Worm (Caenorhabditis elegans) whole organism, L3 larva: ENCODE measurements around the gene hum-2.
"Not testable (repeated sequence)": the region's sequence is repeated elsewhere in the genome, so short reads cannot be mapped to it uniquely, and the experiment has no call there.

Experiments used
- ZK546.5 ChIP-seq: sonication (generic microtip); optimal IDR thresholded peaks from 2 replicates; lab custom pipeline; 2017; ENCODE audit warnings: missing biosample characterization, missing genetic modification characterization
- ama-1 ChIP-seq: fragments of 150-350 bp; optimal IDR thresholded peaks from 2 replicates; lab custom pipeline; 2018
- ceh-16 ChIP-seq: sonication (generic microtip); optimal IDR thresholded peaks from 2 replicates; lab custom pipeline; 2017; ENCODE audit warnings: missing biosample characterization, missing genetic modification characterization
- ceh-28 ChIP-seq: fragments of 150-350 bp; optimal IDR thresholded peaks from 2 replicates; lab custom pipeline; 2014; ENCODE audit warnings: missing biosample characterization, missing genetic modification reagents, missing genetic modification characterization
- daf-12 ChIP-seq: fragments of 150-350 bp; optimal IDR thresholded peaks from 2 replicates; lab custom pipeline; 2014; ENCODE audit warnings: missing biosample characterization, missing genetic modification reagents, missing genetic modification characterization
- egl-27 ChIP-seq: sonication (generic microtip); optimal IDR thresholded peaks from 4 replicates; lab custom pipeline; 2017; ENCODE audit warnings: missing biosample characterization, missing genetic modification reagents, missing genetic modification characterization
- elt-1 ChIP-seq: fragments of 150-350 bp; optimal IDR thresholded peaks from 2 replicates; lab custom pipeline; 2014; ENCODE audit warnings: missing biosample characterization, missing genetic modification characterization
- elt-2 ChIP-seq: sonication (generic microtip); optimal IDR thresholded peaks from 2 replicates; lab custom pipeline; 2016; ENCODE audit warnings: missing genetic modification reagents, mild to moderate bottlenecking, missing genetic modification characterization, missing compliant biosample characterization
- elt-3 ChIP-seq, 3 experiments: fragments of 150-350 bp in 1 of 3; sonication (generic microtip) in 2 of 3; optimal IDR thresholded peaks; 2 replicates in 2 of 3; 4 replicates in 1 of 3; lab custom pipeline; 2014 to 2017; ENCODE audit warnings: missing biosample characterization in 3 of 3, missing genetic modification characterization in 3 of 3
- eor-1 ChIP-seq, 2 experiments: fragments of 150-350 bp; optimal IDR thresholded peaks; 2 replicates each; lab custom pipeline; 2014 to 2018; ENCODE audit warnings: missing biosample characterization in 2 of 2, missing genetic modification characterization in 2 of 2
- fkh-10 ChIP-seq: sonication (generic microtip); optimal IDR thresholded peaks from 2 replicates; lab custom pipeline; 2017; ENCODE audit warnings: missing biosample characterization, missing genetic modification reagents, missing genetic modification characterization
- fos-1 ChIP-seq: fragments of 150-350 bp; optimal IDR thresholded peaks from 2 replicates; lab custom pipeline; 2014; ENCODE audit warnings: missing biosample characterization, missing genetic modification characterization
- hmg-11 ChIP-seq: sonication (generic microtip); optimal IDR thresholded peaks from 2 replicates; lab custom pipeline; 2016; ENCODE audit warnings: missing genetic modification characterization, missing compliant biosample characterization
- jun-1 ChIP-seq: fragments of 150-350 bp; optimal IDR thresholded peaks from 2 replicates; lab custom pipeline; 2014; ENCODE audit warnings: missing biosample characterization, missing genetic modification reagents, missing genetic modification characterization
- lin-15B ChIP-seq: fragments of 150-350 bp; optimal IDR thresholded peaks from 2 replicates; lab custom pipeline; 2014; ENCODE audit warnings: missing biosample characterization, missing genetic modification characterization
- lin-39 ChIP-seq: fragments of 150-350 bp; optimal IDR thresholded peaks from 2 replicates; lab custom pipeline; 2018; ENCODE audit warnings: missing biosample characterization, missing genetic modification reagents, missing genetic modification characterization
- lsy-12 ChIP-seq: sonication (generic microtip); optimal IDR thresholded peaks from 2 replicates; lab custom pipeline; 2016; ENCODE audit warnings: mild to moderate bottlenecking, missing genetic modification characterization, missing compliant biosample characterization
- mdl-1 ChIP-seq: fragments of 150-350 bp; optimal IDR thresholded peaks from 2 replicates; lab custom pipeline; 2014; ENCODE audit warnings: missing biosample characterization, missing genetic modification characterization
- mml-1 ChIP-seq: fragments of 150-350 bp; sonication (generic microtip); optimal IDR thresholded peaks from 3 replicates; lab custom pipeline; 2014; ENCODE audit warnings: missing biosample characterization, missing genetic modification characterization
- nhr-11 ChIP-seq: fragments of 150-350 bp; optimal IDR thresholded peaks from 2 replicates; lab custom pipeline; 2014; ENCODE audit warnings: missing biosample characterization, missing genetic modification characterization
- nhr-12 ChIP-seq: fragments of 150-350 bp; optimal IDR thresholded peaks from 2 replicates; lab custom pipeline; 2014; ENCODE audit warnings: missing biosample characterization, missing genetic modification characterization
- nhr-23 ChIP-seq: fragments of 150-350 bp; optimal IDR thresholded peaks from 2 replicates; lab custom pipeline; 2014; ENCODE audit warnings: missing biosample characterization, missing genetic modification reagents, missing genetic modification characterization
- nhr-237 ChIP-seq: fragments of 150-350 bp; optimal IDR thresholded peaks from 2 replicates; lab custom pipeline; 2014; ENCODE audit warnings: missing biosample characterization, missing genetic modification characterization
- nhr-25 ChIP-seq: sonication (generic microtip); optimal IDR thresholded peaks from 2 replicates; lab custom pipeline; 2017; ENCODE audit warnings: missing biosample characterization, missing genetic modification characterization
- nhr-43 ChIP-seq: sonication (generic microtip); optimal IDR thresholded peaks from 2 replicates; lab custom pipeline; 2016; ENCODE audit warnings: mild to moderate bottlenecking, missing genetic modification characterization, missing compliant biosample characterization; ENCODE audit not compliant: poor library complexity, severe bottlenecking
- nhr-76 ChIP-seq: fragments of 150-350 bp; sonication (generic microtip); optimal IDR thresholded peaks from 5 replicates; lab custom pipeline; 2014; ENCODE audit warnings: missing biosample characterization, missing genetic modification characterization
- pha-4 ChIP-seq: fragments of 150-350 bp; optimal IDR thresholded peaks from 2 replicates; lab custom pipeline; 2014; ENCODE audit warnings: missing biosample characterization, missing genetic modification reagents, missing genetic modification characterization
- pqm-1 ChIP-seq: fragments of 150-350 bp; optimal IDR thresholded peaks from 2 replicates; lab custom pipeline; 2017; ENCODE audit warnings: missing biosample characterization, missing genetic modification characterization, inconsistent platforms
- sea-2 ChIP-seq: fragments of 150-350 bp; sonication (generic microtip); optimal IDR thresholded peaks from 4 replicates; lab custom pipeline; 2014; ENCODE audit warnings: missing biosample characterization, missing genetic modification reagents, missing genetic modification characterization
- skn-1 ChIP-seq: fragments of 150-350 bp; optimal IDR thresholded peaks from 2 replicates; lab custom pipeline; 2014; ENCODE audit warnings: missing biosample characterization, missing genetic modification characterization
- snpc-4 ChIP-seq: fragments of 150-350 bp; optimal IDR thresholded peaks from 2 replicates; lab custom pipeline; 2014; ENCODE audit warnings: missing biosample characterization, missing genetic modification characterization
- tbx-2 ChIP-seq: sonication (generic microtip); optimal IDR thresholded peaks from 2 replicates; lab custom pipeline; 2016; ENCODE audit warnings: mild to moderate bottlenecking, missing genetic modification characterization, missing compliant biosample characterization
- zag-1 ChIP-seq: fragments of 150-350 bp; optimal IDR thresholded peaks from 2 replicates; lab custom pipeline; 2014; ENCODE audit warnings: missing biosample characterization, missing genetic modification characterization
- ztf-11 ChIP-seq: fragments of 150-350 bp; optimal IDR thresholded peaks from 2 replicates; lab custom pipeline; 2014; ENCODE audit warnings: missing biosample characterization, missing genetic modification characterization
- ztf-4 ChIP-seq: fragments of 150-350 bp; optimal IDR thresholded peaks from 2 replicates; lab custom pipeline; 2014; ENCODE audit warnings: missing biosample characterization, missing genetic modification characterization

hum-2 gene

ce11 chrV:9376417-9376816 is 9.6 kb upstream of the hum-2 start, which contains the start of gene E02C12.19:
TSS of gene E02C12.19 (minus strand) at chrV:9376517.
- no peak for TF ChIP-seq ceh-16
- no peak for TF ChIP-seq nhr-11
- TF ChIP-seq tbx-2 (tag; lab: Kevin White, UChicago) = no peak
- TF ChIP-seq lsy-12 (tag; lab: Kevin White, UChicago) = no peak
- no peak for TF ChIP-seq hmg-11 (tag; lab: Kevin White, UChicago)
- TF ChIP-seq pqm-1 (tag; lab: Kevin White, UChicago) = no peak
- no peak for TF ChIP-seq sea-2 (GFP tag; lab: Kevin White, UChicago)
- TF ChIP-seq nhr-23 (tag; lab: Kevin White, UChicago) = no peak
- TF ChIP-seq ztf-4 (tag; lab: Kevin White, UChicago) = no peak
- no peak for TF ChIP-seq mdl-1
- no peak for TF ChIP-seq nhr-76 (tag; lab: Kevin White, UChicago)

DNA sequence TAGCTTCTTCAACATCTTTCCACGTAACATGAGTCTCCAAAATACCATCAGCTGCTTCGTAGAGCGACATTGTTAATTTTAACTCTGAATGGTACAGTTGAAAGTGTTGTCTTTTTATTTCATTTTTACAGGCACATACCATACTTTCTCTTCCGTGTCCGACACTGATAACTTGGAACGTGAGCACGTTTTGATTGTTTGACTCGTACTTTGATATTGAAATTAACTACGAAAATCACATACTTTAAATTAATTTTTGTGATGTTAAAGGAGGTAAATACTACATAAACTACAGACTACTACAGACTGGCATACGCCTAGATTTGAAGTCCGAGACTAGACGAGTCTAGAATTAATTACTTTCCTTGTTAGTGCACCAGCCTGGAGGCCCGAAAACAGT is 7.6 kb upstream of the hum-2 start, which contains the start of gene E02C12.10:
E02C12.10 (minus strand) TSS at position 75 of the 400 bp plus-strand sequence.
- TF ChIP-seq ztf-11 (tag; lab: Kevin White, UChicago) (no peak), nhr-237 (tag; lab: Kevin White, UChicago) (no peak), egl-27 (tag; lab: Kevin White, UChicago) (no peak), lin-15B (no peak), fos-1 (no peak), nhr-23 (tag; lab: Kevin White, UChicago) (no peak), snpc-4 (tag; lab: Kevin White, UChicago) (no peak), pha-4 (no peak)

DNA sequence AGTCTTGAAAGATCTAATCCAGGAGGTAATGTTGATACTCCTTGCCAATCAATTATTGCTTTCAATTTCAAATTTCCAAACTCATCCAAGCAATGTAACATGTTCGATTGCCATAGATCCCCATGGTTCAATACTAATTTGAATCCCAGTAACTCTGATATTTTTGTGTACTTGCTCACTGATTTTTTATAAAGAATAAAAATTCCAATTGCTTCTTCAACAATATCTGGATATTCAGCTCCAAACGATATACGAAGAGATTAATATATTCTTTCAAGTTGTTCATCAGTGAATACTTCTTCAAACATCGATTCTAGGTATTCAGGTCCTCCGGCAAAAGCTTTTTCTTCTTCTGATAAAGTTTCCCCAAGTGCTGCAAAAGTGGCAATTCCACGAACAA is 6.2 kb upstream of the hum-2 start, which contains the start of gene E02C12.11:
E02C12.11 (minus strand) TSS at position 101 of the 400 bp plus-strand sequence.
- TF ChIP-seq zag-1 (tag; lab: Kevin White, UChicago); ama-1 (lab: Kevin White, UChicago); mdl-1: not testable (repeated sequence)

- TF ChIP-seq ceh-16 (no peak), daf-12 (tag; lab: Kevin White, UChicago) (no peak), nhr-25 (no peak), nhr-12 (tag; lab: Kevin White, UChicago) (no peak), nhr-43 (no peak), skn-1 (tag; lab: Kevin White, UChicago) (no peak), eor-1 (tag; optimal IDR thresholded peaks at IDR 0.05; lab: Kevin White, UChicago) (no peak), fos-1 (no peak), jun-1 (tag; lab: Kevin White, UChicago) (no peak), mml-1 (no peak), snpc-4 (tag; lab: Kevin White, UChicago) (no peak), lin-39 (tag; lab: Kevin White, UChicago) (no peak), elt-3 (tag; optimal IDR thresholded peaks at IDR 0.05; lab: Kevin White, UChicago) (no peak), nhr-11 (no peak), ceh-28 (no peak), nhr-237 (tag; lab: Kevin White, UChicago) (no peak)
Measured at ce11 chrV:9381846-9382363, 4.1 kb upstream of the hum-2 start, which contains the start of gene E02C12.12. TSS of gene E02C12.12 (minus strand) at chrV:9382313.

- TF ChIP-seq nhr-12 (tag; lab: Kevin White, UChicago) (no peak), elt-2 (peak; percentile 43), pha-4 (peak; percentile 55)
- TF ChIP-seq, all 47 proteins: peak for 2
Measured at ce11 chrV:9382538-9383328, 3.2 kb upstream of the hum-2 start.

DNA sequence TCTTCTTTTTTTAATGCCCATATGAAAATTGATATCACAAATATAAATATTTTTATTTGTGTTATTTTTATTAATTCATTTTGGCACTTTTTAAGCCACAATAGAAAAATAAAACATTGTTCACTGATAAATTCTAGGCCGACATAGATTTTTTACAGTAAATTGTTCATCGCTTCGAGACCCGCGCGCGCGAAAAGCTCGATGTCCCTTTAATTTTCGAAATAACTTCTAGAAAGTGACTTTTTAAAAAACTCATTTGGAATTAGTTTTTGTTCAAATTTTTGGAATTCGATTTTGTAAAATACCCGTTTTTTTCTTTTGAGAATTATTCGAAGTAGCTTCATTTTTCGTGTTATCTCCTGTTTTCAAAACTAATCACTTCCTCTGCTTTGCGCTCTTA is 1.6 kb upstream of the hum-2 start:
- TF ChIP-seq fkh-10 (GFP tag; lab: Kevin White, UChicago) = no peak
- no peak for TF ChIP-seq mml-1
- TF ChIP-seq tbx-2 (tag; lab: Kevin White, UChicago) = no peak
- no peak for TF ChIP-seq nhr-76 (tag; lab: Kevin White, UChicago)
- TF ChIP-seq elt-2 = no peak
- no peak for TF ChIP-seq nhr-25
- TF ChIP-seq fos-1 = no peak
- no peak for TF ChIP-seq elt-1 (tag; lab: Kevin White, UChicago)
- no peak for TF ChIP-seq ZK546.5
- TF ChIP-seq, all 47 proteins: peak for 0
